Fruit fly (Drosophila melanogaster) whole organism, embryonic: ENCODE measurements around the gene CG13640.
A peak's percentile ranks its signal among the peaks of the same experiment; 100 is the strongest.

ENCODE experiments used
- Bgb ChIP-seq: fragments of 200-800 bp; sonication (Bioruptor generic); IDR thresholded peaks from 2 replicates; pipeline ENCODE4 v1.3.6; 2022; ENCODE audit warnings: missing biosample characterization, missing genetic modification characterization; ENCODE audit not compliant: partially characterized antibody
- CG10267 ChIP-seq: fragments of 200-800 bp; sonication (Bioruptor generic); optimal IDR thresholded peaks from 2 replicates; lab custom pipeline; 2018; ENCODE audit warnings: missing biosample characterization, mild to moderate bottlenecking, missing genetic modification characterization, moderate library complexity
- CG11560 ChIP-seq: fragments of 200-800 bp; sonication (Bioruptor generic); IDR thresholded peaks from 3 replicates; pipeline ENCODE4 v1.3.6; 2022; ENCODE audit warnings: missing biosample characterization, missing genetic modification characterization
- CG13287 ChIP-seq: fragments of 200-800 bp; sonication (Bioruptor generic); IDR thresholded peaks from 2 replicates; pipeline ENCODE4 v1.3.6; 2022; ENCODE audit warnings: missing biosample characterization, missing genetic modification characterization; ENCODE audit not compliant: partially characterized antibody
- CG13624 ChIP-seq: fragments of 200-800 bp; sonication (Bioruptor generic); optimal IDR thresholded peaks from 2 replicates; lab custom pipeline; 2016; ENCODE audit warnings: missing biosample characterization, missing genetic modification characterization
- CG14710 ChIP-seq: fragments of 200-800 bp; sonication (Bioruptor generic); optimal IDR thresholded peaks from 3 replicates; lab custom pipeline; 2019; ENCODE audit warnings: missing biosample characterization, mild to moderate bottlenecking, missing genetic modification characterization, moderate library complexity
- CG16863 ChIP-seq: fragments of 200-800 bp; sonication (Bioruptor generic); optimal IDR thresholded peaks from 3 replicates; lab custom pipeline; 2016; ENCODE audit warnings: missing biosample characterization, missing genetic modification characterization
- CG17829 ChIP-seq: fragments of 200-800 bp; optimal IDR thresholded peaks from 2 replicates; lab custom pipeline; 2019; ENCODE audit warnings: missing biosample characterization, mild to moderate bottlenecking, missing genetic modification characterization, moderate library complexity
- CG2116 ChIP-seq: fragments of 200-800 bp; sonication (Bioruptor generic); optimal IDR thresholded peaks from 3 replicates; lab custom pipeline; 2018; ENCODE audit warnings: missing biosample characterization, mild to moderate bottlenecking, missing genetic modification characterization
- CG4617 ChIP-seq: fragments of 200-800 bp; sonication (Bioruptor generic); optimal IDR thresholded peaks from 3 replicates; lab custom pipeline; 2016; ENCODE audit warnings: missing biosample characterization, missing genetic modification characterization, borderline replicate concordance
- CG4730 ChIP-seq: fragments of 200-800 bp; sonication (Bioruptor generic); IDR thresholded peaks from 2 replicates; pipeline ENCODE4 v1.3.6; 2022; ENCODE audit warnings: missing biosample characterization, missing genetic modification characterization
- CG5953 ChIP-seq: fragments of 200-800 bp; sonication (Bioruptor generic); IDR thresholded peaks from 2 replicates; pipeline ENCODE4 v1.3.6; 2022; ENCODE audit warnings: missing biosample characterization, missing genetic modification characterization
- CG7786 ChIP-seq: fragments of 200-800 bp; sonication (Bioruptor generic); optimal IDR thresholded peaks from 2 replicates; lab custom pipeline; 2016; ENCODE audit warnings: missing biosample characterization, missing genetic modification characterization
- CG7928 ChIP-seq: fragments of 200-800 bp; sonication (Bioruptor generic); optimal IDR thresholded peaks from 2 replicates; lab custom pipeline; 2017; ENCODE audit warnings: missing biosample characterization, mild to moderate bottlenecking, missing genetic modification characterization
- CG8478 ChIP-seq: fragments of >200 bp; optimal IDR thresholded peaks from 2 replicates; lab custom pipeline; 2018
- CG8944 ChIP-seq: fragments of 200-800 bp; sonication (Bioruptor generic); optimal IDR thresholded peaks from 3 replicates; lab custom pipeline; 2016; ENCODE audit warnings: missing biosample characterization, missing genetic modification characterization
- CG9797 ChIP-seq: fragments of 200-800 bp; sonication (Bioruptor generic); optimal IDR thresholded peaks from 3 replicates; lab custom pipeline; 2018; ENCODE audit warnings: missing biosample characterization, mild to moderate bottlenecking, missing genetic modification characterization
- Dll ChIP-seq: fragments of 200-800 bp; sonication (Bioruptor generic); IDR thresholded peaks from 4 replicates; pipeline ENCODE4 v1.3.6; 2022; ENCODE audit warnings: missing biosample characterization, missing genetic modification characterization; ENCODE audit not compliant: partially characterized antibody
- Dp ChIP-seq: fragments of 200-800 bp; sonication (Bioruptor generic); optimal IDR thresholded peaks from 2 replicates; lab custom pipeline; 2018; ENCODE audit warnings: missing biosample characterization, mild to moderate bottlenecking, missing genetic modification characterization, moderate library complexity
- E2f1 ChIP-seq: fragments of 200-800 bp; sonication (Bioruptor generic); IDR thresholded peaks from 2 replicates; pipeline ENCODE4 v1.3.6; 2022; ENCODE audit warnings: missing biosample characterization, missing genetic modification characterization
- E2f2 ChIP-seq: fragments of 200-800 bp; sonication (Bioruptor generic); IDR thresholded peaks from 2 replicates; pipeline ENCODE4 v1.3.6; 2022; ENCODE audit warnings: missing biosample characterization, missing genetic modification characterization
- Ets97D ChIP-seq: fragments of 200-800 bp; sonication (Bioruptor generic); optimal IDR thresholded peaks from 3 replicates; lab custom pipeline; 2016; ENCODE audit warnings: missing biosample characterization, missing genetic modification characterization
- HmgZ ChIP-seq: fragments of 200-800 bp; sonication (Bioruptor generic); optimal IDR thresholded peaks from 2 replicates; lab custom pipeline; 2018; ENCODE audit warnings: missing biosample characterization, mild to moderate bottlenecking, missing genetic modification characterization
- Jarid2 ChIP-seq: fragments of 200-800 bp; sonication (Bioruptor generic); optimal IDR thresholded peaks from 3 replicates; lab custom pipeline; 2017; ENCODE audit warnings: mild to moderate bottlenecking, missing biosample characterization, missing genetic modification reagents, missing genetic modification characterization
- Lhr ChIP-seq: fragments of 200-800 bp; sonication (Bioruptor generic); optimal IDR thresholded peaks from 3 replicates; lab custom pipeline; 2017; ENCODE audit warnings: mild to moderate bottlenecking, missing biosample characterization, missing genetic modification reagents, missing genetic modification characterization
- MBD-R2 ChIP-seq: fragments of 200-800 bp; sonication (Bioruptor generic); IDR thresholded peaks from 2 replicates; pipeline ENCODE4 v1.3.6; 2022; ENCODE audit warnings: missing biosample characterization, missing genetic modification characterization
- MESR4 ChIP-seq: fragments of 200-800 bp; sonication (Bioruptor generic); optimal IDR thresholded peaks from 2 replicates; lab custom pipeline; 2018; ENCODE audit warnings: missing biosample characterization, mild to moderate bottlenecking, missing genetic modification characterization, moderate library complexity
- Scr ChIP-seq: fragments of 200-800 bp; sonication (Bioruptor generic); IDR thresholded peaks from 2 replicates; pipeline ENCODE4 v1.3.6; 2022; ENCODE audit warnings: missing biosample characterization, missing genetic modification characterization; ENCODE audit not compliant: partially characterized antibody
- Stat92E ChIP-seq, 3 experiments: fragments of >200 bp in 2 of 3; fragments of 200-800 bp in 1 of 3; sonication (Bioruptor generic) in 1 of 3; optimal IDR thresholded peaks; 2 replicates each; lab custom pipeline; 2017 to 2019; ENCODE audit warnings: missing biosample characterization in 3 of 3, missing genetic modification characterization in 3 of 3, mild to moderate bottlenecking in 1 of 3, moderate library complexity in 1 of 3
- YL-1 ChIP-seq: fragments of 200-800 bp; sonication (Bioruptor generic); optimal IDR thresholded peaks from 3 replicates; lab custom pipeline; 2017; ENCODE audit warnings: missing biosample characterization, mild to moderate bottlenecking, missing genetic modification characterization
- bbx ChIP-seq: fragments of 200-800 bp; sonication (Bioruptor generic); IDR thresholded peaks from 2 replicates; pipeline ENCODE4 v1.3.6; 2022; ENCODE audit warnings: missing biosample characterization, missing genetic modification characterization; ENCODE audit not compliant: partially characterized antibody
- cas ChIP-seq: fragments of 200-800 bp; sonication (Bioruptor generic); IDR thresholded peaks from 2 replicates; pipeline ENCODE4 v1.3.6; 2022; ENCODE audit warnings: missing biosample characterization, missing genetic modification characterization
- chif ChIP-seq, 2 experiments: fragments of 200-800 bp; sonication (Bioruptor generic); optimal IDR thresholded peaks; 3 replicates each; lab custom pipeline; 2016; ENCODE audit warnings: missing biosample characterization in 2 of 2, missing genetic modification characterization in 2 of 2
- fd102C ChIP-seq: fragments of 200-800 bp; sonication (Bioruptor generic); optimal IDR thresholded peaks from 2 replicates; lab custom pipeline; 2018; ENCODE audit warnings: missing biosample characterization, mild to moderate bottlenecking, missing genetic modification characterization, moderate library complexity
- ftz-f1 ChIP-seq: fragments of 200-800 bp; sonication (Bioruptor generic); optimal IDR thresholded peaks from 2 replicates; lab custom pipeline; 2016; ENCODE audit warnings: missing biosample characterization, missing genetic modification characterization
- gfzf ChIP-seq: fragments of 200-800 bp; sonication (Bioruptor generic); optimal IDR thresholded peaks from 2 replicates; lab custom pipeline; 2016; ENCODE audit warnings: missing biosample characterization, mild to moderate bottlenecking, missing genetic modification characterization, moderate library complexity
- insv ChIP-seq, 2 experiments: fragments of 200-800 bp; sonication (Bioruptor generic); optimal IDR thresholded peaks; 3 replicates each; lab custom pipeline; 2016 to 2018; ENCODE audit warnings: missing biosample characterization in 2 of 2, missing genetic modification characterization in 2 of 2
- kay ChIP-seq: fragments of 200-800 bp; sonication (Bioruptor generic); optimal IDR thresholded peaks from 2 replicates; lab custom pipeline; 2016; ENCODE audit warnings: missing biosample characterization, missing genetic modification characterization
- nmo ChIP-seq: fragments of 200-800 bp; sonication (Bioruptor generic); optimal IDR thresholded peaks from 2 replicates; lab custom pipeline; 2018; ENCODE audit warnings: missing biosample characterization, mild to moderate bottlenecking, missing genetic modification characterization, moderate library complexity
- peb ChIP-seq: fragments of 200-800 bp; sonication (Bioruptor generic); IDR thresholded peaks from 2 replicates; pipeline ENCODE4 v1.3.6; 2022; ENCODE audit warnings: missing biosample characterization, missing genetic modification characterization
- pho ChIP-seq: fragments of 200-800 bp; sonication (Bioruptor generic); optimal IDR thresholded peaks from 2 replicates; lab custom pipeline; 2016; ENCODE audit warnings: missing biosample characterization, missing genetic modification characterization
- psq ChIP-seq: fragments of 200-800 bp; sonication (Bioruptor generic); optimal IDR thresholded peaks from 2 replicates; lab custom pipeline; 2017; ENCODE audit warnings: missing biosample characterization, missing genetic modification characterization
- pum ChIP-seq: fragments of 200-800 bp; sonication (Bioruptor generic); optimal IDR thresholded peaks from 2 replicates; lab custom pipeline; 2016; ENCODE audit warnings: missing biosample characterization, missing genetic modification characterization
- pzg ChIP-seq: fragments of 200-800 bp; sonication (Bioruptor generic); optimal IDR thresholded peaks from 3 replicates; lab custom pipeline; 2018; ENCODE audit warnings: missing biosample characterization, mild to moderate bottlenecking, missing genetic modification characterization, moderate library complexity
- salm ChIP-seq: fragments of 200-800 bp; sonication (Bioruptor generic); optimal IDR thresholded peaks from 2 replicates; lab custom pipeline; 2018; ENCODE audit warnings: missing biosample characterization, mild to moderate bottlenecking, missing genetic modification characterization
- sob ChIP-seq: fragments of 200-800 bp; sonication (Bioruptor generic); IDR thresholded peaks from 2 replicates; pipeline ENCODE4 v1.3.6; 2022; ENCODE audit warnings: missing biosample characterization, missing genetic modification characterization
- toy ChIP-seq: fragments of 200-800 bp; sonication (Bioruptor generic); IDR thresholded peaks from 2 replicates; pipeline ENCODE4 v1.3.6; 2022; ENCODE audit warnings: missing biosample characterization, missing genetic modification characterization
- trem ChIP-seq: fragments of 200-800 bp; optimal IDR thresholded peaks from 3 replicates; lab custom pipeline; 2019; ENCODE audit warnings: missing biosample characterization, mild to moderate bottlenecking, missing genetic modification characterization, moderate library complexity
- yki ChIP-seq: fragments of >200 bp; optimal IDR thresholded peaks from 3 replicates; lab custom pipeline; 2018

The CG13640 gene

DNA sequence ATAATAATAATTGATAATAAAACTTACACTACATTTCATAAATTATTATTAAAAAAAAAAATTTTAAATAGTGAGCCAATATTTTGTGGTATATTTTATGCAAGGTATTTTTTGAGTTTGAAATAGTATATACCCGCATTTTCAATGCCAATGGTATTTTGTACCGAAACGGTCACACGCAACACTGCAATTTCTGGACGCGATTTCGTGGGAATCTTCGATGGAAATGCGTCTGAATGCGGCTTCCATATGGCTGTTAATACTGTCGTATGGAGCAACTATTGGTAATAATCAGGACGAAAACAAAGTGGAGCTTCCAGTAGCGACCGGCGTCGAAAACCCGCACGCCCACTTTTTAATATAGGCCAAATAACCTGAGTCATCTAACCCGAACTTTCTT is 10.5 kb downstream of the CG13640 start, which contains the start of gene Nct:
Nct (plus strand) TSS at position 173 of the 400 bp plus-strand sequence.
- no peak for TF ChIP-seq yki (lab: Kevin White, UChicago)
- peak; percentile 68 for TF ChIP-seq MESR4 (GFP tag; lab: Kevin White, UChicago)
- no peak for TF ChIP-seq Ets97D (GFP tag; lab: Kevin White, UChicago)
- peak; percentile 75 for TF ChIP-seq gfzf (GFP tag; lab: Kevin White, UChicago)
- peak; percentile 72 for TF ChIP-seq CG9797 (GFP tag; lab: Kevin White, UChicago)
- TF ChIP-seq CG13287 = peak; percentile 35; the same call in 1 of the 2 replicates
- 0 out of 2 replicates have a peak, but pooled peaks have one; percentile 11 for TF ChIP-seq bbx (GFP tag; lab: Robert Waterston, UW)
- peak; percentile 60 for TF ChIP-seq Dp (GFP tag; lab: Kevin White, UChicago)
- no peak for TF ChIP-seq HmgZ (tag; lab: Kevin White, UChicago)
- TF ChIP-seq Dll = 0 out of 4 replicates have a peak, but pooled peaks have one; percentile 15
- peak; percentile 71; the same call in 1 of the 2 replicates for TF ChIP-seq MBD-R2 (GFP tag; lab: Robert Waterston, UW)
- TF ChIP-seq kay (GFP tag; lab: Kevin White, UChicago) = peak; percentile 1
- TF ChIP-seq ftz-f1 (GFP tag; lab: Kevin White, UChicago) = peak; percentile 0
- peak in 1 of 3 experiments; percentile 22 for TF ChIP-seq Stat92E (GFP tag; optimal IDR thresholded peaks at IDR 0.05; lab: Kevin White, UChicago)
- peak; percentile 18 for TF ChIP-seq trem (tag; lab: Kevin White, UChicago)
- TF ChIP-seq YL-1 (GFP tag; lab: Kevin White, UChicago) = peak; percentile 43
- TF ChIP-seq Scr (GFP tag; lab: Robert Waterston, UW) = peak; percentile 25; the same call in 1 of the 2 replicates
- TF ChIP-seq toy (GFP tag; lab: Robert Waterston, UW) = no peak
- peak; percentile 51 for TF ChIP-seq CG4617 (GFP tag; lab: Kevin White, UChicago)
- peak; percentile 38 for TF ChIP-seq CG14710 (tag; lab: Kevin White, UChicago)
- TF ChIP-seq E2f2 (GFP tag; lab: Robert Waterston, UW) = peak; percentile 72
- TF ChIP-seq CG2116 (GFP tag; lab: Kevin White, UChicago) = peak; percentile 7
- peak; percentile 53 for TF ChIP-seq pzg
- peak; percentile 1 for TF ChIP-seq CG17829 (tag; lab: Kevin White, UChicago)
- TF ChIP-seq CG10267 = peak; percentile 17
- TF ChIP-seq CG16863 (GFP tag; lab: Kevin White, UChicago) = no peak

DNA sequence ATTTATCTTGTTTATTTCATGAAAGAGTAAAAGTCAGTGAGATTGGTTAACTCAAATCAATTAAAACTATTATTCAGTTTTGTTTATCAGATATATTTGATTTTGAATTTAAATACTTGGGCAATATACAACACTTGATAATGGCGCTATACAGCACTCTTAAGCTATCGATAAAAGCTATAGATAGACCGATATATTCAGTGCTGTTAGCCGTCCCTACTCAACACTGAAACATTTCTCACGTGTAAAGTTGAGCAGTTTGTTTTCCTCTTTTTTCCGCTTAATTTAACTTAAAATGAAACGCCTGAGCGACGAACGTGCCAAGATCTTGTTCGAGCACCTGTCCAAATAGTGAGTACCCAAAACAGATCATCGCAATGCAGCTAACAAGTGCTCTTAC is 11.5 kb downstream of the CG13640 start, which contains the start of gene CG7006:
CG7006 (plus strand) TSS at position 208 of the 400 bp plus-strand sequence.
- peak; percentile 7 for TF ChIP-seq Jarid2 (GFP tag; lab: Kevin White, UChicago)
- no peak for TF ChIP-seq CG5953 (GFP tag; lab: Robert Waterston, UW)
- TF ChIP-seq CG11560 (tag; lab: Robert Waterston, UW) = peak; percentile 60; the same call in 2 of the 3 replicates
- TF ChIP-seq nmo = peak; percentile 59
- peak; percentile 84 for TF ChIP-seq pho (GFP tag; lab: Kevin White, UChicago)
- TF ChIP-seq psq = peak; percentile 8
- TF ChIP-seq pum (GFP tag; lab: Kevin White, UChicago) = peak; percentile 58
- TF ChIP-seq E2f1 = 0 out of 2 replicates have a peak, but pooled peaks have one; percentile 42
- peak in 1 of 2 experiments; percentile 13 for TF ChIP-seq insv (GFP tag; optimal IDR thresholded peaks at IDR 0.05; lab: Kevin White, UChicago)
- TF ChIP-seq fd102C = no peak
- peak; percentile 41 for TF ChIP-seq gfzf (GFP tag; lab: Kevin White, UChicago)
- TF ChIP-seq CG7928 (GFP tag; lab: Kevin White, UChicago) = peak; percentile 29
- TF ChIP-seq sob (GFP tag; lab: Robert Waterston, UW) = peak; percentile 95
- peak; percentile 85 for TF ChIP-seq CG7786 (GFP tag; lab: Kevin White, UChicago)
- TF ChIP-seq cas (GFP tag; lab: Robert Waterston, UW) = no peak
- peak; percentile 89 for TF ChIP-seq Bgb (GFP tag; lab: Robert Waterston, UW)
- TF ChIP-seq salm (tag; lab: Kevin White, UChicago) = no peak
- TF ChIP-seq chif (GFP tag; optimal IDR thresholded peaks at IDR 0.05; lab: Kevin White, UChicago) = peak; percentile 70 to 72
- peak; percentile 82 for TF ChIP-seq CG8944 (GFP tag; lab: Kevin White, UChicago)
- peak; percentile 21 for TF ChIP-seq Lhr
- peak; percentile 90 for TF ChIP-seq CG13624 (GFP tag; lab: Kevin White, UChicago)
- TF ChIP-seq CG8478 (lab: Kevin White, UChicago) = no peak
- TF ChIP-seq peb (GFP tag; lab: Robert Waterston, UW) = peak; percentile 11; the same call in 1 of the 2 replicates
- TF ChIP-seq CG4730 = 0 out of 2 replicates have a peak, but pooled peaks have one; percentile 33
- peak; percentile 80 for TF ChIP-seq Dll
